Worm (Caenorhabditis elegans) whole organism, late embryonic: ENCODE results near the gene C55B6.5.

Experiments used
- C08G9.2 ChIP-seq: sonication (generic microtip); optimal IDR thresholded peaks from 2 replicates; lab custom pipeline; 2016; ENCODE audit warnings: mild to moderate bottlenecking, missing genetic modification characterization, moderate library complexity, missing compliant biosample characterization
- C38D4.7 ChIP-seq: fragments of 200-800 bp; sonication (Bioruptor generic); optimal IDR thresholded peaks from 2 replicates; lab custom pipeline; 2018; ENCODE audit warnings: mild to moderate bottlenecking, missing genetic modification characterization, moderate library complexity, missing compliant biosample characterization
- F13H6.1 ChIP-seq: sonication (generic microtip); optimal IDR thresholded peaks from 2 replicates; lab custom pipeline; 2016; ENCODE audit warnings: missing genetic modification characterization, missing compliant biosample characterization
- K02D7.2 ChIP-seq: sonication (generic microtip); optimal IDR thresholded peaks from 2 replicates; lab custom pipeline; 2017; ENCODE audit warnings: mild to moderate bottlenecking, missing genetic modification characterization, missing compliant biosample characterization
- K09A11.1 ChIP-seq: sonication (generic microtip); optimal IDR thresholded peaks from 2 replicates; lab custom pipeline; 2017; ENCODE audit warnings: antibody characterized with exemption, mild to moderate bottlenecking, missing genetic modification characterization, missing compliant biosample characterization; ENCODE audit not compliant: insufficient read depth
- T23F11.4 ChIP-seq: fragments of 200-800 bp; sonication (Bioruptor generic); optimal IDR thresholded peaks from 2 replicates; lab custom pipeline; 2018; ENCODE audit warnings: mild to moderate bottlenecking, missing genetic modification characterization, missing compliant biosample characterization
- ahr-1 ChIP-seq: sonication (generic microtip); optimal IDR thresholded peaks from 2 replicates; lab custom pipeline; 2016; ENCODE audit warnings: missing genetic modification characterization, missing compliant biosample characterization
- ama-1 ChIP-seq: fragments of 150-350 bp; optimal IDR thresholded peaks from 2 replicates; lab custom pipeline; 2014
- ceh-19 ChIP-seq: fragments of 200-800 bp; sonication (Bioruptor generic); optimal IDR thresholded peaks from 2 replicates; lab custom pipeline; 2018; ENCODE audit warnings: mild to moderate bottlenecking, missing genetic modification characterization, missing compliant biosample characterization
- ceh-2 ChIP-seq: sonication (generic microtip); optimal IDR thresholded peaks from 2 replicates; lab custom pipeline; 2016; ENCODE audit warnings: missing genotype, missing genetic modification characterization, missing compliant biosample characterization
- ceh-24 ChIP-seq: sonication (generic microtip); optimal IDR thresholded peaks from 2 replicates; lab custom pipeline; 2016; ENCODE audit warnings: mild to moderate bottlenecking, missing genetic modification characterization, missing compliant biosample characterization
- ceh-31 ChIP-seq: sonication (generic microtip); optimal IDR thresholded peaks from 2 replicates; lab custom pipeline; 2016; ENCODE audit warnings: missing genetic modification characterization, missing compliant biosample characterization
- ceh-34 ChIP-seq: sonication (generic microtip); optimal IDR thresholded peaks from 2 replicates; lab custom pipeline; 2016; ENCODE audit warnings: mild to moderate bottlenecking, missing genetic modification characterization, missing compliant biosample characterization
- ceh-45 ChIP-seq: fragments of 200-800 bp; sonication (Bioruptor generic); IDR thresholded peaks from 2 replicates; pipeline ENCODE4 v1.3.6; 2022; ENCODE audit warnings: missing genetic modification reagents, missing genetic modification characterization, missing compliant biosample characterization
- ceh-48 ChIP-seq: sonication (generic microtip); optimal IDR thresholded peaks from 2 replicates; lab custom pipeline; 2016; ENCODE audit warnings: missing genetic modification characterization, inconsistent platforms, missing compliant biosample characterization
- ceh-6 ChIP-seq: fragments of 200-800 bp; sonication (Bioruptor generic); optimal IDR thresholded peaks from 2 replicates; lab custom pipeline; 2018; ENCODE audit warnings: mild to moderate bottlenecking, missing genetic modification characterization, missing compliant biosample characterization
- che-1 ChIP-seq: sonication (generic microtip); optimal IDR thresholded peaks from 2 replicates; lab custom pipeline; 2016; ENCODE audit warnings: mild to moderate bottlenecking, missing genetic modification characterization, missing compliant biosample characterization
- dmd-4 ChIP-seq: sonication (generic microtip); optimal IDR thresholded peaks from 2 replicates; lab custom pipeline; 2016; ENCODE audit warnings: borderline replicate concordance, missing genetic modification characterization, missing compliant biosample characterization
- elt-2 ChIP-seq: sonication (generic microtip); optimal IDR thresholded peaks from 2 replicates; lab custom pipeline; 2016; ENCODE audit warnings: missing genetic modification reagents, missing genetic modification characterization, missing compliant biosample characterization
- elt-4 ChIP-seq: sonication (generic microtip); optimal IDR thresholded peaks from 2 replicates; lab custom pipeline; 2016; ENCODE audit warnings: missing genetic modification characterization, missing compliant biosample characterization
- eyg-1 ChIP-seq: sonication (generic microtip); optimal IDR thresholded peaks from 2 replicates; lab custom pipeline; 2016; ENCODE audit warnings: missing genotype, missing genetic modification characterization, missing compliant biosample characterization
- fax-1 ChIP-seq: sonication (generic microtip); optimal IDR thresholded peaks from 2 replicates; lab custom pipeline; 2016; ENCODE audit warnings: missing genotype, missing genetic modification characterization, missing compliant biosample characterization
- fkh-10 ChIP-seq: fragments of 150-350 bp; optimal IDR thresholded peaks from 2 replicates; lab custom pipeline; 2014; ENCODE audit warnings: missing biosample characterization, missing genetic modification reagents, missing genetic modification characterization
- fkh-6 ChIP-seq: sonication (generic microtip); optimal IDR thresholded peaks from 2 replicates; lab custom pipeline; 2016; ENCODE audit warnings: missing genetic modification characterization, missing compliant biosample characterization
- gmeb-2 ChIP-seq: sonication (generic microtip); optimal IDR thresholded peaks from 2 replicates; lab custom pipeline; 2016; ENCODE audit warnings: missing genetic modification characterization, inconsistent platforms, missing compliant biosample characterization
- hlh-13 ChIP-seq: fragments of 200-800 bp; sonication (Bioruptor generic); optimal IDR thresholded peaks from 2 replicates; lab custom pipeline; 2018; ENCODE audit warnings: mild to moderate bottlenecking, missing genetic modification characterization, missing compliant biosample characterization
- hlh-15 ChIP-seq: sonication (generic microtip); optimal IDR thresholded peaks from 2 replicates; lab custom pipeline; 2016; ENCODE audit warnings: missing genetic modification characterization, missing compliant biosample characterization
- hlh-6 ChIP-seq: sonication (generic microtip); optimal IDR thresholded peaks from 2 replicates; lab custom pipeline; 2016; ENCODE audit warnings: missing genotype, missing genetic modification characterization, missing compliant biosample characterization
- lim-6 ChIP-seq: sonication (generic microtip); optimal IDR thresholded peaks from 2 replicates; lab custom pipeline; 2016; ENCODE audit warnings: missing genetic modification characterization, missing compliant biosample characterization
- lin-11 ChIP-seq: fragments of 200-800 bp; sonication (Bioruptor generic); optimal IDR thresholded peaks from 2 replicates; lab custom pipeline; 2018; ENCODE audit warnings: mild to moderate bottlenecking, missing genetic modification characterization, missing compliant biosample characterization
- madf-2 ChIP-seq: sonication (generic microtip); optimal IDR thresholded peaks from 2 replicates; lab custom pipeline; 2017; ENCODE audit warnings: missing genetic modification characterization, missing compliant biosample characterization
- nfya-1 ChIP-seq: sonication (generic microtip); optimal IDR thresholded peaks from 2 replicates; lab custom pipeline; 2017; ENCODE audit warnings: missing genetic modification characterization, mild to moderate bottlenecking, missing compliant biosample characterization, antibody characterized with exemption, moderate library complexity
- nhr-11 ChIP-seq: fragments of 150-350 bp; optimal IDR thresholded peaks from 2 replicates; lab custom pipeline; 2014; ENCODE audit warnings: missing biosample characterization, missing genetic modification characterization
- nhr-232 ChIP-seq: sonication (generic microtip); optimal IDR thresholded peaks from 2 replicates; lab custom pipeline; 2016; ENCODE audit warnings: missing genetic modification characterization, missing compliant biosample characterization
- odd-2 ChIP-seq: sonication (generic microtip); optimal IDR thresholded peaks from 2 replicates; lab custom pipeline; 2017; ENCODE audit warnings: antibody characterized with exemption, mild to moderate bottlenecking, missing genetic modification characterization, missing compliant biosample characterization
- pat-9 ChIP-seq: fragments of 200-800 bp; sonication (Bioruptor generic); optimal IDR thresholded peaks from 2 replicates; lab custom pipeline; 2018; ENCODE audit warnings: mild to moderate bottlenecking, missing genetic modification characterization, moderate library complexity, missing compliant biosample characterization
- pha-4 ChIP-seq: fragments of 150-350 bp; optimal IDR thresholded peaks from 2 replicates; lab custom pipeline; 2018; ENCODE audit warnings: missing biosample characterization, missing genetic modification reagents, missing genetic modification characterization
- pqm-1 ChIP-seq: sonication (generic microtip); optimal IDR thresholded peaks from 2 replicates; lab custom pipeline; 2016; ENCODE audit warnings: missing genetic modification characterization, missing compliant biosample characterization
- pros-1 ChIP-seq: fragments of 150-350 bp; optimal IDR thresholded peaks from 2 replicates; lab custom pipeline; 2014; ENCODE audit warnings: missing biosample characterization, missing genetic modification reagents, missing genetic modification characterization
- ref-2 ChIP-seq: sonication (generic microtip); optimal IDR thresholded peaks from 2 replicates; lab custom pipeline; 2016; ENCODE audit warnings: missing genetic modification characterization, missing compliant biosample characterization
- sdc-2 ChIP-seq: sonication (generic microtip); optimal IDR thresholded peaks from 2 replicates; lab custom pipeline; 2016; ENCODE audit warnings: missing genotype, missing genetic modification characterization, missing compliant biosample characterization
- sox-2 ChIP-seq: fragments of 200-800 bp; sonication (Bioruptor generic); IDR thresholded peaks from 2 replicates; pipeline ENCODE4 v1.3.6; 2022; ENCODE audit warnings: missing genetic modification reagents, missing genetic modification characterization, missing compliant biosample characterization
- sox-4 ChIP-seq: sonication (generic microtip); optimal IDR thresholded peaks from 2 replicates; lab custom pipeline; 2017; ENCODE audit warnings: mild to moderate bottlenecking, missing genetic modification characterization, inconsistent platforms, missing compliant biosample characterization
- syd-9 ChIP-seq: sonication (generic microtip); optimal IDR thresholded peaks from 2 replicates; lab custom pipeline; 2016; ENCODE audit warnings: mild to moderate bottlenecking, missing genetic modification characterization, moderate library complexity, missing compliant biosample characterization
- tbx-2 ChIP-seq: sonication (generic microtip); optimal IDR thresholded peaks from 2 replicates; lab custom pipeline; 2016; ENCODE audit warnings: missing genetic modification characterization, missing compliant biosample characterization
- ttx-3 ChIP-seq: sonication (generic microtip); optimal IDR thresholded peaks from 2 replicates; lab custom pipeline; 2016; ENCODE audit warnings: missing genetic modification reagents, missing genetic modification characterization, missing compliant biosample characterization
- unc-3 ChIP-seq, 2 experiments: fragments of 200-800 bp in 1 of 2; sonication (Bioruptor generic) in 1 of 2; sonication (generic microtip) in 1 of 2; conservative IDR thresholded peaks in 1 of 2; optimal IDR thresholded peaks in 1 of 2; 2 replicates each; pipeline versions ENCODE4 v1.3.6 to Lab custom; 2016 to 2022; ENCODE audit warnings: missing compliant biosample characterization in 2 of 2, missing genetic modification characterization in 2 of 2, missing genetic modification reagents in 1 of 2
- unc-55 ChIP-seq: sonication (generic microtip); optimal IDR thresholded peaks from 2 replicates; lab custom pipeline; 2017; ENCODE audit warnings: missing biosample characterization, missing genetic modification reagents, missing genetic modification characterization
- zip-5 ChIP-seq: sonication (generic microtip); optimal IDR thresholded peaks from 2 replicates; lab custom pipeline; 2016; ENCODE audit warnings: missing genetic modification characterization, missing compliant biosample characterization
- ztf-16 ChIP-seq: sonication (generic microtip); optimal IDR thresholded peaks from 2 replicates; lab custom pipeline; 2017; ENCODE audit warnings: missing genetic modification characterization, missing compliant biosample characterization

The C55B6.5 gene

DNA sequence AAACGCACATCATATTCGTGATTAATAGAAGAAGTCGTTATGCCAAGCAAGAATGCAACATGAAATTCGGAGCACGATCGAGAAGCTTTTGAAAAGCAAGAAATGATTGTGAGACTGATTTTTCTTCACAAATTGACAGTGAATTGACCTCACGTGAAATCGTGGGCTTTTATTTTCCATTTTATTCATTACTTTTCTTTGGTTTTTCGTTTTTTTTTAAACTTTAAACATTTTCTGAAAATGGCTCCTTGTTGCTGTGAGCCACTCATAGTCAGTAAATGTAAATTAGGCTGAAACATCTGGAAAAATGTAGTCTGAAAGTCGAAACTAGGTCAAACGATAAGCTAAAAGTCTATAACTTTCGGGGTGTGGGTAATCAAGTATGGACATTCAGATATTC, at the start of gene C55B6.5:
TSS of gene C55B6.5 (minus strand) at position 101 of the 400 bp plus-strand sequence.
- TF ChIP-seq ceh-19 (GFP tag; lab: Kevin White, UChicago): no peak
- TF ChIP-seq hlh-13 (GFP tag; lab: Kevin White, UChicago): no peak
- no peak for TF ChIP-seq gmeb-2 (tag; lab: Kevin White, UChicago)
- no peak for TF ChIP-seq tbx-2 (tag; lab: Kevin White, UChicago)
- no peak for TF ChIP-seq elt-4 (tag; lab: Kevin White, UChicago)
- TF ChIP-seq pros-1 (tag; lab: Kevin White, UChicago): no peak
- no peak for TF ChIP-seq C08G9.2 (tag; lab: Kevin White, UChicago)
- no peak for TF ChIP-seq elt-2 (tag; lab: Kevin White, UChicago)
- TF ChIP-seq odd-2 (tag; lab: Kevin White, UChicago): no peak
- TF ChIP-seq fkh-6 (tag; lab: Kevin White, UChicago): no peak
- no peak for TF ChIP-seq ref-2
- TF ChIP-seq ceh-45 (GFP tag; lab: Robert Waterston, UW): no peak
- TF ChIP-seq T23F11.4 (GFP tag; lab: Kevin White, UChicago): no peak
- no peak for TF ChIP-seq sdc-2 (tag; lab: Kevin White, UChicago)
- no peak for TF ChIP-seq eyg-1 (tag; lab: Kevin White, UChicago)
- TF ChIP-seq ceh-31: no peak
- TF ChIP-seq, all 69 proteins: peak for 0

DNA sequence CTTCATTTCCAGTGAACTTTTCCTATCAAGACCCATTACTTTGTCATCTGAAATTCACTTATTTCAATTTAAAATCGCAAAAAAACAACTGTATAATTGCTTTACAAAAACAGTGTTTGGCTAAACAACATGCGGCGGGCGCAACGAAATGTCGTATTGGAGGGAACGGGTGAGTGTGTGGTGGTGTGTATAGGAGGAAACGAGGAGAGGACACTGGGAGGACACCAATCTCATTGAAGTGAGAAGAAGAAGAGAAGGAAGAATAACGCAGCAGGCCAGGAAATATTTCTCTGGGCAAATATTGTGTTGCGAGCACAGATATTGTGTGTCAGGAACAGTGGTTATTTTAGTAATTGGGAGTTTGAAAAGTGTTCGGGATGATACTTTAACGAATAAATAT, 49.5 kb upstream of the C55B6.5 start, which contains the start of gene F46H5.4:
TSS of gene F46H5.4 (minus strand) at position 53 of the 400 bp plus-strand sequence.
- TF ChIP-seq zip-5 (tag; lab: Kevin White, UChicago): no peak
- TF ChIP-seq sdc-2 (tag; lab: Kevin White, UChicago): peak; percentile 48
- no peak for TF ChIP-seq sox-4
- no peak for TF ChIP-seq fkh-10
- no peak for TF ChIP-seq madf-2 (tag; lab: Kevin White, UChicago)
- no peak for TF ChIP-seq elt-2 (tag; lab: Kevin White, UChicago)
- TF ChIP-seq fax-1 (tag; lab: Kevin White, UChicago): no peak
- TF ChIP-seq lim-6 (tag; lab: Kevin White, UChicago): no peak
- TF ChIP-seq nfya-1 (tag; lab: Kevin White, UChicago): peak; percentile 28
- no peak for TF ChIP-seq ceh-24
- TF ChIP-seq sox-2 (GFP tag; lab: Robert Waterston, UW): no peak
- no peak for TF ChIP-seq hlh-13 (GFP tag; lab: Kevin White, UChicago)
- no peak for TF ChIP-seq odd-2 (tag; lab: Kevin White, UChicago)
- TF ChIP-seq nhr-232 (tag; lab: Kevin White, UChicago): no peak
- no peak for TF ChIP-seq ama-1 (lab: Kevin White, UChicago)
- no peak for TF ChIP-seq ahr-1
- TF ChIP-seq K02D7.2 (tag; lab: Kevin White, UChicago): no peak
- TF ChIP-seq che-1 (tag; lab: Kevin White, UChicago): no peak
- no peak for TF ChIP-seq unc-55
- TF ChIP-seq hlh-15: no peak
- no peak for TF ChIP-seq pat-9
- TF ChIP-seq ztf-16 (tag; lab: Kevin White, UChicago): no peak
- TF ChIP-seq K09A11.1 (tag; lab: Kevin White, UChicago): no peak
- no peak for TF ChIP-seq F13H6.1
- no peak for TF ChIP-seq ceh-48
- no peak for TF ChIP-seq ceh-34
- TF ChIP-seq lin-11 (tag; lab: Kevin White, UChicago): no peak
- no peak for TF ChIP-seq ceh-6 (GFP tag; lab: Kevin White, UChicago)
- no peak for TF ChIP-seq ttx-3 (tag; lab: Kevin White, UChicago)
- no peak for TF ChIP-seq unc-3 (GFP tag; conservative IDR thresholded peaks at IDR 0.05; lab: Robert Waterston, UW)
- no peak for TF ChIP-seq unc-3 (tag; optimal IDR thresholded peaks at IDR 0.05; lab: Kevin White, UChicago)
- no peak for TF ChIP-seq pros-1 (tag; lab: Kevin White, UChicago)
- TF ChIP-seq C38D4.7 (GFP tag; lab: Kevin White, UChicago): no peak
- no peak for TF ChIP-seq pqm-1 (tag; lab: Kevin White, UChicago)
- no peak for TF ChIP-seq hlh-6 (tag; lab: Kevin White, UChicago)
- no peak for TF ChIP-seq elt-4 (tag; lab: Kevin White, UChicago)
- TF ChIP-seq pha-4: no peak
- peak; percentile 4 for TF ChIP-seq ceh-2 (tag; lab: Kevin White, UChicago)
- no peak for TF ChIP-seq syd-9
- peak; percentile 29 for TF ChIP-seq dmd-4
- TF ChIP-seq eyg-1 (tag; lab: Kevin White, UChicago): no peak
- no peak for TF ChIP-seq nhr-11
